Fruit fly (Drosophila melanogaster) whole organism, embryonic: ENCODE results near the gene Tbca.
A peak's percentile ranks its signal among the peaks of the same experiment; 100 is the strongest.

Source experiments
- Aef1 ChIP-seq: fragments of 200-800 bp; sonication (Bioruptor generic); IDR thresholded peaks from 3 replicates; pipeline ENCODE4 v1.3.6; 2022; ENCODE audit warnings: missing biosample characterization, missing genetic modification characterization
- CG10431 ChIP-seq: fragments of 200-800 bp; sonication (Bioruptor generic); optimal IDR thresholded peaks from 3 replicates; lab custom pipeline; 2018; ENCODE audit warnings: missing biosample characterization, mild to moderate bottlenecking, missing genetic modification characterization
- CG11504 ChIP-seq: fragments of 200-800 bp; sonication (Bioruptor generic); optimal IDR thresholded peaks from 3 replicates; lab custom pipeline; 2019; ENCODE audit warnings: missing biosample characterization, mild to moderate bottlenecking, missing genetic modification characterization, moderate library complexity
- CG11723 ChIP-seq: fragments of 200-800 bp; sonication (Bioruptor generic); optimal IDR thresholded peaks from 2 replicates; lab custom pipeline; 2017; ENCODE audit warnings: missing biosample characterization, mild to moderate bottlenecking, missing genetic modification characterization
- CG12236 ChIP-seq: fragments of 200-800 bp; sonication (Bioruptor generic); optimal IDR thresholded peaks from 2 replicates; lab custom pipeline; 2016; ENCODE audit warnings: missing biosample characterization, missing genetic modification characterization
- CG1233 ChIP-seq: fragments of 200-800 bp; sonication (Bioruptor generic); optimal IDR thresholded peaks from 4 replicates; lab custom pipeline; 2018; ENCODE audit warnings: missing biosample characterization, mild to moderate bottlenecking, missing genetic modification characterization
- CG15073 ChIP-seq: fragments of 200-800 bp; sonication (Bioruptor generic); optimal IDR thresholded peaks from 2 replicates; lab custom pipeline; 2016; ENCODE audit warnings: missing biosample characterization, missing genetic modification characterization
- CG15514 ChIP-seq: fragments of 200-800 bp; sonication (Bioruptor generic); optimal IDR thresholded peaks from 3 replicates; lab custom pipeline; 2017; ENCODE audit warnings: missing biosample characterization, missing genetic modification characterization, mild to moderate bottlenecking, moderate library complexity, missing genetic modification reagents
- CG18262 ChIP-seq: fragments of 200-800 bp; optimal IDR thresholded peaks from 3 replicates; lab custom pipeline; 2019; ENCODE audit warnings: missing biosample characterization, mild to moderate bottlenecking, missing genetic modification characterization, moderate library complexity
- CG18476 ChIP-seq: fragments of 200-800 bp; sonication (Bioruptor generic); optimal IDR thresholded peaks from 2 replicates; lab custom pipeline; 2016; ENCODE audit warnings: missing biosample characterization, mild to moderate bottlenecking, missing genetic modification characterization
- CG2199 ChIP-seq: fragments of 200-800 bp; sonication (Bioruptor generic); IDR thresholded peaks from 3 replicates; pipeline ENCODE4 v1.3.6; 2022; ENCODE audit warnings: missing biosample characterization, missing genetic modification characterization
- CG31224 ChIP-seq: fragments of 200-800 bp; sonication (Bioruptor generic); IDR thresholded peaks from 2 replicates; pipeline ENCODE4 v1.3.6; 2022; ENCODE audit warnings: missing biosample characterization, missing genetic modification characterization
- CG33213 ChIP-seq: fragments of 200-800 bp; sonication (Bioruptor generic); optimal IDR thresholded peaks from 3 replicates; lab custom pipeline; 2016; ENCODE audit warnings: missing biosample characterization, missing genetic modification characterization
- CG4404 ChIP-seq: fragments of 200-800 bp; sonication (Bioruptor generic); IDR thresholded peaks from 2 replicates; pipeline ENCODE4 v1.3.6; 2022; ENCODE audit warnings: missing biosample characterization, missing genetic modification characterization
- CG6689 ChIP-seq: fragments of 200-800 bp; sonication (Bioruptor generic); IDR thresholded peaks from 2 replicates; pipeline ENCODE4 v1.3.6; 2022; ENCODE audit warnings: missing biosample characterization, missing genetic modification characterization
- CG8089 ChIP-seq: fragments of 200-800 bp; sonication (Bioruptor generic); optimal IDR thresholded peaks from 3 replicates; lab custom pipeline; 2016; ENCODE audit warnings: missing biosample characterization, missing genetic modification characterization
- CG8359 ChIP-seq: fragments of 200-800 bp; sonication (Bioruptor generic); optimal IDR thresholded peaks from 2 replicates; lab custom pipeline; 2017; ENCODE audit warnings: missing biosample characterization, mild to moderate bottlenecking, missing genetic modification characterization, borderline replicate concordance
- CG8944 ChIP-seq: fragments of 200-800 bp; sonication (Bioruptor generic); optimal IDR thresholded peaks from 3 replicates; lab custom pipeline; 2016; ENCODE audit warnings: missing biosample characterization, missing genetic modification characterization
- CG9609 ChIP-seq: fragments of 200-800 bp; sonication (Bioruptor generic); optimal IDR thresholded peaks from 3 replicates; lab custom pipeline; 2016; ENCODE audit warnings: missing biosample characterization, missing genetic modification characterization
- CG9932 ChIP-seq: fragments of 200-800 bp; sonication (Bioruptor generic); IDR thresholded peaks from 2 replicates; pipeline ENCODE4 v1.3.6; 2022; ENCODE audit warnings: missing biosample characterization, missing genetic modification characterization
- Chrac-16 ChIP-seq: fragments of 200-800 bp; sonication (Bioruptor generic); optimal IDR thresholded peaks from 3 replicates; lab custom pipeline; 2016; ENCODE audit warnings: missing biosample characterization, missing genetic modification characterization
- CkIIα-i1 ChIP-seq: fragments of 200-800 bp; sonication (Bioruptor generic); IDR thresholded peaks from 2 replicates; pipeline ENCODE4 v1.3.6; 2022; ENCODE audit warnings: missing biosample characterization, missing genetic modification characterization
- CoRest ChIP-seq: fragments of 200-800 bp; sonication (Bioruptor generic); optimal IDR thresholded peaks from 3 replicates; lab custom pipeline; 2018; ENCODE audit warnings: missing biosample characterization, mild to moderate bottlenecking, missing genetic modification characterization, moderate library complexity
- Doc3 ChIP-seq: fragments of 200-800 bp; sonication (Bioruptor generic); IDR thresholded peaks from 3 replicates; pipeline ENCODE4 v1.3.6; 2022; ENCODE audit warnings: missing biosample characterization, missing genetic modification characterization; ENCODE audit not compliant: partially characterized antibody
- HLH3B ChIP-seq: fragments of 200-800 bp; sonication (Bioruptor generic); IDR thresholded peaks from 2 replicates; pipeline ENCODE4 v1.3.6; 2022; ENCODE audit warnings: missing biosample characterization, missing genetic modification characterization
- Hey ChIP-seq: fragments of 200-800 bp; sonication (Bioruptor generic); optimal IDR thresholded peaks from 3 replicates; lab custom pipeline; 2018; ENCODE audit warnings: missing biosample characterization, mild to moderate bottlenecking, missing genetic modification characterization
- Hr3 ChIP-seq: fragments of 200-800 bp; sonication (Bioruptor generic); optimal IDR thresholded peaks from 3 replicates; lab custom pipeline; 2016; ENCODE audit warnings: missing biosample characterization, missing genetic modification characterization
- MTF-1 ChIP-seq: fragments of 200-800 bp; sonication (Bioruptor generic); optimal IDR thresholded peaks from 2 replicates; lab custom pipeline; 2018; ENCODE audit warnings: missing biosample characterization, mild to moderate bottlenecking, missing genetic modification characterization, borderline replicate concordance
- Optix ChIP-seq: fragments of 200-800 bp; sonication (Bioruptor generic); IDR thresholded peaks from 3 replicates; pipeline ENCODE4 v1.3.6; 2022; ENCODE audit warnings: missing biosample characterization, missing genetic modification characterization
- Poxn ChIP-seq: fragments of 200-800 bp; sonication (Bioruptor generic); IDR thresholded peaks from 2 replicates; pipeline ENCODE4 v1.3.6; 2022; ENCODE audit warnings: missing biosample characterization, missing genetic modification characterization
- ase ChIP-seq: fragments of 200-800 bp; sonication (Bioruptor generic); IDR thresholded peaks from 3 replicates; pipeline ENCODE4 v1.3.6; 2022; ENCODE audit warnings: missing biosample characterization, missing genetic modification characterization
- bigmax ChIP-seq: fragments of 200-800 bp; sonication (Bioruptor generic); optimal IDR thresholded peaks from 2 replicates; lab custom pipeline; 2018; ENCODE audit warnings: missing biosample characterization, mild to moderate bottlenecking, missing genetic modification characterization
- dysf ChIP-seq: fragments of 200-800 bp; sonication (Bioruptor generic); IDR thresholded peaks from 3 replicates; pipeline ENCODE4 v1.3.6; 2022; ENCODE audit warnings: missing biosample characterization, missing genetic modification characterization
- emc ChIP-seq: fragments of 200-800 bp; sonication (Bioruptor generic); optimal IDR thresholded peaks from 2 replicates; lab custom pipeline; 2016; ENCODE audit warnings: missing biosample characterization, missing genetic modification characterization
- eve ChIP-seq, 2 experiments: fragments of >200 bp; optimal IDR thresholded peaks; 2 replicates each; lab custom pipeline; 2017; ENCODE audit warnings: missing biosample characterization in 2 of 2, missing genetic modification characterization in 2 of 2
- gce ChIP-seq: fragments of 200-800 bp; sonication (Bioruptor generic); IDR thresholded peaks from 3 replicates; pipeline ENCODE4 v1.3.6; 2022; ENCODE audit warnings: missing biosample characterization, missing genetic modification characterization
- hth ChIP-seq: fragments of >200 bp; optimal IDR thresholded peaks from 2 replicates; lab custom pipeline; 2017; ENCODE audit warnings: inconsistent platforms
- kah ChIP-seq: fragments of 200-800 bp; sonication (Bioruptor generic); optimal IDR thresholded peaks from 2 replicates; lab custom pipeline; 2018; ENCODE audit warnings: missing biosample characterization, mild to moderate bottlenecking, missing genetic modification characterization
- ken ChIP-seq: fragments of 200-800 bp; sonication (Bioruptor generic); IDR thresholded peaks from 3 replicates; pipeline ENCODE4 v1.3.6; 2022; ENCODE audit warnings: missing biosample characterization, missing genetic modification characterization
- lmd ChIP-seq: fragments of 200-800 bp; sonication (Bioruptor generic); IDR thresholded peaks from 2 replicates; pipeline ENCODE4 v1.3.6; 2022; ENCODE audit warnings: missing biosample characterization, missing genetic modification characterization
- nerfin-2 ChIP-seq: fragments of 200-800 bp; sonication (Bioruptor generic); IDR thresholded peaks from 2 replicates; pipeline ENCODE4 v1.3.6; 2022; ENCODE audit warnings: missing biosample characterization, missing genetic modification characterization; ENCODE audit not compliant: partially characterized antibody
- nom ChIP-seq: fragments of 200-800 bp; sonication (Bioruptor generic); optimal IDR thresholded peaks from 2 replicates; lab custom pipeline; 2017; ENCODE audit warnings: missing biosample characterization, missing genetic modification characterization, mild to moderate bottlenecking, moderate library complexity, missing genetic modification reagents
- org-1 ChIP-seq: fragments of 200-800 bp; sonication (Bioruptor generic); optimal IDR thresholded peaks from 2 replicates; lab custom pipeline; 2017; ENCODE audit warnings: missing biosample characterization, missing genetic modification characterization
- otp ChIP-seq: fragments of 200-800 bp; sonication (Bioruptor generic); IDR thresholded peaks from 3 replicates; pipeline ENCODE4, ENCODE4 v1.3.6; 2022; ENCODE audit warnings: missing biosample characterization, missing genetic modification characterization
- scrt ChIP-seq: fragments of 200-800 bp; sonication (Bioruptor generic); optimal IDR thresholded peaks from 2 replicates; lab custom pipeline; 2018; ENCODE audit warnings: missing biosample characterization, mild to moderate bottlenecking, missing genetic modification characterization, moderate library complexity
- sr ChIP-seq: fragments of 200-800 bp; sonication (Bioruptor generic); IDR thresholded peaks from 3 replicates; pipeline ENCODE4 v1.3.6; 2022; ENCODE audit warnings: missing biosample characterization, missing genetic modification characterization
- tna ChIP-seq: fragments of 200-800 bp; sonication (Bioruptor generic); IDR thresholded peaks from 2 replicates; pipeline ENCODE4 v1.3.6; 2022; ENCODE audit warnings: missing biosample characterization, missing genetic modification characterization; ENCODE audit not compliant: partially characterized antibody
- trem ChIP-seq: fragments of 200-800 bp; optimal IDR thresholded peaks from 3 replicates; lab custom pipeline; 2019; ENCODE audit warnings: missing biosample characterization, mild to moderate bottlenecking, missing genetic modification characterization, moderate library complexity
- trh ChIP-seq: fragments of 200-800 bp; sonication (Bioruptor generic); optimal IDR thresholded peaks from 2 replicates; lab custom pipeline; 2016; ENCODE audit warnings: missing biosample characterization, missing genetic modification characterization

Gene Tbca

dm6 chr3R:31776583-31777362 lies 33.5 kb downstream of the Tbca start, which contains the start of the genes CG2126 and faf (continued):
- TF ChIP-seq CG15514 (GFP tag; lab: Kevin White, UChicago): peak; percentile 99
- no peak; the same call in 2 of the 3 replicates for TF ChIP-seq Optix
- peak; percentile 80 for TF ChIP-seq trem (tag; lab: Kevin White, UChicago)
- TF ChIP-seq CG18476 (GFP tag; lab: Kevin White, UChicago): peak; percentile 40
- no peak for TF ChIP-seq CG12236 (GFP tag; lab: Kevin White, UChicago)
- no peak for TF ChIP-seq gce
- peak; percentile 13 for TF ChIP-seq nom (GFP tag; lab: Kevin White, UChicago)
- peak; percentile 87 for TF ChIP-seq CG9932 (GFP tag; lab: Robert Waterston, UW)
- peak; percentile 71 for TF ChIP-seq CG1233 (GFP tag; lab: Kevin White, UChicago)
- TF ChIP-seq CG15073: peak; percentile 18
- TF ChIP-seq CG8089 (GFP tag; lab: Kevin White, UChicago): peak; percentile 21
- TF ChIP-seq ken (GFP tag; lab: Robert Waterston, UW): peak; percentile 65; the same call in 1 of the 3 replicates
- no peak for TF ChIP-seq CG11504 (tag; lab: Kevin White, UChicago)
- peak; percentile 87 for TF ChIP-seq CG18262 (tag; lab: Kevin White, UChicago)
- TF ChIP-seq emc (GFP tag; lab: Kevin White, UChicago): peak; percentile 26
- TF ChIP-seq Aef1 (GFP tag; lab: Robert Waterston, UW): peak; percentile 61; the same call in 2 of the 3 replicates
- no peak for TF ChIP-seq MTF-1
- TF ChIP-seq Doc3 (GFP tag; lab: Robert Waterston, UW): 0 out of 3 replicates have a peak, but pooled peaks have one; percentile 45
- TF ChIP-seq scrt (GFP tag; lab: Kevin White, UChicago): peak; percentile 53
- no peak for TF ChIP-seq bigmax (GFP tag; lab: Kevin White, UChicago)
- 0 out of 3 replicates have a peak, but pooled peaks have one; percentile 29 for TF ChIP-seq sr
- peak; percentile 44 for TF ChIP-seq CG10431 (GFP tag; lab: Kevin White, UChicago)
- peak; percentile 42 for TF ChIP-seq CG4404 (GFP tag; lab: Robert Waterston, UW)
- no peak for TF ChIP-seq eve (GFP tag; optimal IDR thresholded peaks at IDR 0.05; lab: Kevin White, UChicago)
- TF ChIP-seq hth: no peak
- no peak for TF ChIP-seq Hey (tag; lab: Kevin White, UChicago)
- TF ChIP-seq otp: 0 out of 3 replicates have a peak, but pooled peaks have one; percentile 44
- TF ChIP-seq Chrac-16 (GFP tag; lab: Kevin White, UChicago): peak; percentile 74
- TF ChIP-seq ase (GFP tag; lab: Robert Waterston, UW): peak; percentile 72; the same call in 1 of the 3 replicates
- peak; percentile 47 for TF ChIP-seq Poxn
- peak; percentile 63 for TF ChIP-seq trh (GFP tag; lab: Kevin White, UChicago)
- TF ChIP-seq CG11723 (GFP tag; lab: Kevin White, UChicago): peak; percentile 54
- peak; percentile 11 for TF ChIP-seq org-1 (GFP tag; lab: Kevin White, UChicago)
- TF ChIP-seq Hr3: peak; percentile 78
- TF ChIP-seq CoRest (tag; lab: Kevin White, UChicago): peak; percentile 86
- TF ChIP-seq HLH3B (GFP tag; lab: Robert Waterston, UW): peak; percentile 60; the same call in 1 of the 2 replicates
- TF ChIP-seq CG31224 (GFP tag; lab: Robert Waterston, UW): peak; percentile 51; the same call in 1 of the 2 replicates
- peak; percentile 31 for TF ChIP-seq CG8944 (GFP tag; lab: Kevin White, UChicago)
- TF ChIP-seq CG8359: no peak
- TF ChIP-seq nerfin-2 (GFP tag; lab: Robert Waterston, UW): no peak; the same call in 1 of the 2 replicates
- TF ChIP-seq CG2199 (GFP tag; lab: Robert Waterston, UW): no peak
- peak; percentile 79 for TF ChIP-seq dysf (GFP tag; lab: Robert Waterston, UW)
- no peak for TF ChIP-seq CkIIα-i1 (GFP tag; lab: Robert Waterston, UW)
- TF ChIP-seq kah: peak; percentile 24
- TF ChIP-seq lmd (GFP tag; lab: Robert Waterston, UW): peak; percentile 80
- TF ChIP-seq tna (GFP tag; lab: Robert Waterston, UW): no peak; the same call in 1 of the 2 replicates
- TF ChIP-seq CG9609 (GFP tag; lab: Kevin White, UChicago): peak; percentile 45
- peak; percentile 24 for TF ChIP-seq CG33213 (GFP tag; lab: Kevin White, UChicago)
- peak; percentile 82 for TF ChIP-seq CG6689
